Worm (Caenorhabditis elegans) whole organism, L1 larva: ENCODE measurements around the gene scd-1.

ENCODE experiments used
- C04F5.9 ChIP-seq: sonication (generic microtip); optimal IDR thresholded peaks from 2 replicates; lab custom pipeline; 2016; ENCODE audit warnings: missing genetic modification characterization, missing compliant biosample characterization
- C34B4.2 ChIP-seq: sonication (generic microtip); optimal IDR thresholded peaks from 2 replicates; lab custom pipeline; 2017; ENCODE audit warnings: mild to moderate bottlenecking, missing genetic modification characterization, missing compliant biosample characterization
- aha-1 ChIP-seq: fragments of 150-350 bp; optimal IDR thresholded peaks from 2 replicates; lab custom pipeline; 2014; ENCODE audit warnings: missing biosample characterization, missing genetic modification characterization
- alr-1 ChIP-seq: fragments of 200-800 bp; sonication (Bioruptor generic); optimal IDR thresholded peaks from 2 replicates; lab custom pipeline; 2018; ENCODE audit warnings: borderline replicate concordance, mild to moderate bottlenecking, missing genetic modification characterization, missing compliant biosample characterization
- ceh-63 ChIP-seq: fragments of 200-800 bp; sonication (Bioruptor generic); optimal IDR thresholded peaks from 2 replicates; lab custom pipeline; 2018; ENCODE audit warnings: mild to moderate bottlenecking, missing genetic modification characterization, missing compliant biosample characterization
- ceh-8 ChIP-seq: fragments of 200-800 bp; sonication (Bioruptor generic); optimal IDR thresholded peaks from 2 replicates; lab custom pipeline; 2018; ENCODE audit warnings: mild to moderate bottlenecking, missing genetic modification characterization, moderate library complexity, missing compliant biosample characterization
- ceh-82 ChIP-seq, 3 experiments: fragments of 150-350 bp in 1 of 3; sonication (generic microtip) in 2 of 3; optimal IDR thresholded peaks; 2 replicates each; lab custom pipeline; 2014 to 2017; ENCODE audit warnings: missing biosample characterization in 3 of 3, missing genetic modification characterization in 3 of 3
- ces-1 ChIP-seq: fragments of 150-350 bp; optimal IDR thresholded peaks from 2 replicates; lab custom pipeline; 2014; ENCODE audit warnings: missing biosample characterization, missing genetic modification reagents, missing genetic modification characterization
- dsc-1 ChIP-seq: sonication (generic microtip); optimal IDR thresholded peaks from 2 replicates; lab custom pipeline; 2016; ENCODE audit warnings: mild to moderate bottlenecking, missing genetic modification characterization, missing compliant biosample characterization
- efl-1 ChIP-seq, 4 experiments: fragments of 150-350 bp; optimal IDR thresholded peaks in 3 of 4; peaks in 1 of 4; 1 replicate in 1 of 4; 2 replicates in 3 of 4; lab custom pipeline; 2014; ENCODE audit warnings: missing biosample characterization in 2 of 4, missing genetic modification characterization in 2 of 4, missing genetic modification reagents in 2 of 4
- efl-3 ChIP-seq: fragments of 200-800 bp; sonication (Bioruptor generic); optimal IDR thresholded peaks from 2 replicates; lab custom pipeline; 2018; ENCODE audit warnings: mild to moderate bottlenecking, missing genetic modification characterization, missing compliant biosample characterization
- egl-27 ChIP-seq, 2 experiments: fragments of 150-350 bp in 1 of 2; sonication (generic microtip); optimal IDR thresholded peaks; 3 replicates each; lab custom pipeline; 2017 to 2018; ENCODE audit warnings: missing biosample characterization in 2 of 2, missing genetic modification characterization in 2 of 2, missing genetic modification reagents in 2 of 2
- elt-3 ChIP-seq, 6 experiments: fragments of 150-350 bp in 1 of 6; sonication (generic microtip); optimal IDR thresholded peaks; 2 replicates each; lab custom pipeline; 2017 to 2018; ENCODE audit warnings: missing biosample characterization in 6 of 6, missing genetic modification characterization in 6 of 6, inconsistent platforms in 1 of 6
- fkh-10 ChIP-seq: sonication (generic microtip); optimal IDR thresholded peaks from 2 replicates; lab custom pipeline; 2017; ENCODE audit warnings: missing biosample characterization, missing genetic modification reagents, missing genetic modification characterization
- fkh-4 ChIP-seq: sonication (generic microtip); optimal IDR thresholded peaks from 2 replicates; lab custom pipeline; 2016; ENCODE audit warnings: missing compliant biosample characterization, missing genetic modification characterization, borderline replicate concordance
- fkh-8 ChIP-seq: sonication (generic microtip); optimal IDR thresholded peaks from 2 replicates; lab custom pipeline; 2016; ENCODE audit warnings: mild to moderate bottlenecking, missing genetic modification characterization, missing compliant biosample characterization
- hlh-4 ChIP-seq: sonication (generic microtip); optimal IDR thresholded peaks from 2 replicates; lab custom pipeline; 2016; ENCODE audit warnings: mild to moderate bottlenecking, missing genetic modification characterization, missing compliant biosample characterization
- irx-1 ChIP-seq: sonication (generic microtip); optimal IDR thresholded peaks from 2 replicates; lab custom pipeline; 2016; ENCODE audit warnings: missing genetic modification characterization, missing compliant biosample characterization
- lin-13 ChIP-seq: fragments of 150-350 bp; optimal IDR thresholded peaks from 2 replicates; lab custom pipeline; 2014; ENCODE audit warnings: missing biosample characterization, missing genetic modification reagents, missing genetic modification characterization
- lin-14 ChIP-seq: fragments of 200-800 bp; sonication (Bioruptor generic); optimal IDR thresholded peaks from 2 replicates; lab custom pipeline; 2018; ENCODE audit warnings: mild to moderate bottlenecking, missing genetic modification characterization, moderate library complexity, missing compliant biosample characterization
- lin-15B ChIP-seq: fragments of 150-350 bp; sonication (generic microtip); optimal IDR thresholded peaks from 3 replicates; lab custom pipeline; 2014; ENCODE audit warnings: missing biosample characterization, missing genetic modification characterization
- lir-3 ChIP-seq: sonication (generic microtip); optimal IDR thresholded peaks from 2 replicates; lab custom pipeline; 2016; ENCODE audit warnings: mild to moderate bottlenecking, missing genetic modification characterization, moderate library complexity, missing compliant biosample characterization; ENCODE audit not compliant: poor library complexity
- lsy-2 ChIP-seq, 2 experiments: fragments of 150-350 bp; optimal IDR thresholded peaks; 2 replicates each; lab custom pipeline; 2014; ENCODE audit warnings: missing biosample characterization in 2 of 2, missing genetic modification characterization in 2 of 2
- mdl-1 ChIP-seq, 2 experiments: fragments of 150-350 bp; optimal IDR thresholded peaks; 2 replicates each; lab custom pipeline; 2014 to 2017; ENCODE audit warnings: missing biosample characterization in 2 of 2, missing genetic modification characterization in 2 of 2, inconsistent platforms in 1 of 2
- mep-1 ChIP-seq: fragments of 150-350 bp; optimal IDR thresholded peaks from 2 replicates; lab custom pipeline; 2014; ENCODE audit warnings: missing biosample characterization, missing genetic modification characterization
- nhr-20 ChIP-seq: sonication (generic microtip); optimal IDR thresholded peaks from 2 replicates; lab custom pipeline; 2016; ENCODE audit warnings: mild to moderate bottlenecking, missing genetic modification characterization, missing compliant biosample characterization
- nhr-237 ChIP-seq: fragments of 150-350 bp; optimal IDR thresholded peaks from 2 replicates; lab custom pipeline; 2014; ENCODE audit warnings: missing biosample characterization, missing genetic modification characterization
- nhr-28 ChIP-seq: fragments of 150-350 bp; optimal IDR thresholded peaks from 2 replicates; lab custom pipeline; 2014; ENCODE audit warnings: missing biosample characterization, missing genetic modification characterization
- nhr-47 ChIP-seq: sonication (generic microtip); optimal IDR thresholded peaks from 2 replicates; lab custom pipeline; 2016; ENCODE audit warnings: mild to moderate bottlenecking, missing genetic modification characterization, moderate library complexity, missing compliant biosample characterization
- nhr-71 ChIP-seq: sonication (generic microtip); optimal IDR thresholded peaks from 2 replicates; lab custom pipeline; 2016; ENCODE audit warnings: mild to moderate bottlenecking, missing genetic modification characterization, moderate library complexity, missing compliant biosample characterization
- nhr-76 ChIP-seq: sonication (generic microtip); optimal IDR thresholded peaks from 2 replicates; lab custom pipeline; 2017; ENCODE audit warnings: missing biosample characterization, missing genetic modification characterization
- nhr-84 ChIP-seq: sonication (generic microtip); optimal IDR thresholded peaks from 2 replicates; lab custom pipeline; 2017; ENCODE audit warnings: missing biosample characterization, missing genetic modification characterization
- nhr-85 ChIP-seq: sonication (generic microtip); peaks from one replicate; lab custom pipeline; 2016; ENCODE audit warnings: missing genetic modification characterization, inconsistent platforms, missing compliant biosample characterization
- pag-3 ChIP-seq: sonication (generic microtip); optimal IDR thresholded peaks from 2 replicates; lab custom pipeline; 2017; ENCODE audit warnings: missing genetic modification characterization, mild to moderate bottlenecking, missing compliant biosample characterization, antibody characterized with exemption, borderline replicate concordance; ENCODE audit not compliant: insufficient read depth
- pax-3 ChIP-seq: fragments of 200-800 bp; sonication (Bioruptor generic); optimal IDR thresholded peaks from 2 replicates; lab custom pipeline; 2018; ENCODE audit warnings: mild to moderate bottlenecking, missing genetic modification characterization, moderate library complexity, missing compliant biosample characterization
- snpc-4 ChIP-seq: fragments of 150-350 bp; optimal IDR thresholded peaks from 2 replicates; lab custom pipeline; 2014; ENCODE audit warnings: missing biosample characterization, missing genetic modification characterization
- sptf-1 ChIP-seq: fragments of 150-350 bp; optimal IDR thresholded peaks from 2 replicates; lab custom pipeline; 2014; ENCODE audit warnings: missing biosample characterization, missing genetic modification characterization
- sup-37 ChIP-seq: fragments of 200-800 bp; sonication (Bioruptor generic); optimal IDR thresholded peaks from 2 replicates; lab custom pipeline; 2018; ENCODE audit warnings: mild to moderate bottlenecking, missing genetic modification characterization, missing compliant biosample characterization
- unc-30 ChIP-seq: sonication (generic microtip); optimal IDR thresholded peaks from 2 replicates; lab custom pipeline; 2017; ENCODE audit warnings: missing biosample characterization, missing genetic modification characterization
- zag-1 ChIP-seq: fragments of 150-350 bp; optimal IDR thresholded peaks from 2 replicates; lab custom pipeline; 2014; ENCODE audit warnings: missing biosample characterization, missing genetic modification characterization
- ztf-11 ChIP-seq, 2 experiments: sonication (generic microtip); optimal IDR thresholded peaks; 2 replicates each; lab custom pipeline; 2016 to 2017; ENCODE audit warnings: missing genetic modification characterization in 2 of 2, missing biosample characterization in 1 of 2, missing compliant biosample characterization in 1 of 2

scd-1 gene

DNA sequence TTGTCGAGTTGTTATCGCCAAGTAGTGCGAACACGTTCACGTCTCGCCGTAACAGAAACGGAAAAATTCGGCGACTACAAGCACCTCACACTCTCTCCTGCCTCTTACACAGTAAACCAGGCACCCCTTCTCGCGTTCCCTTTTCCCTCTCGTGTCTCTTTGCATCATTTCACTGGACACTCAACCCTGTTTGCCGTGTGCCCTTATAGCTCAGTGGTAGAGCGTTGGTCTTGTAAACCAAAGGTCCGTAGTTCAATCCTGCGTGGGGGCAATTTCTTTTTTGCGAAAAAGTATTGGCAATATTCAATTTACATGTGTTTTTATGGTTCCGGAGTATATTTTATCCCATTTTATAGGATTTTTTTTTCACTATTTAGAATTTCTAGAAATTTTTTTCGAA, 38.0 kb upstream of the scd-1 start (continued):
- TF ChIP-seq pag-3 (tag; lab: Kevin White, UChicago) = no peak
- peak; percentile 61 for TF ChIP-seq irx-1 (tag; lab: Kevin White, UChicago)
- TF ChIP-seq nhr-20 (tag; lab: Kevin White, UChicago) = peak; percentile 79
- TF ChIP-seq, all 84 proteins: peak for 43

DNA sequence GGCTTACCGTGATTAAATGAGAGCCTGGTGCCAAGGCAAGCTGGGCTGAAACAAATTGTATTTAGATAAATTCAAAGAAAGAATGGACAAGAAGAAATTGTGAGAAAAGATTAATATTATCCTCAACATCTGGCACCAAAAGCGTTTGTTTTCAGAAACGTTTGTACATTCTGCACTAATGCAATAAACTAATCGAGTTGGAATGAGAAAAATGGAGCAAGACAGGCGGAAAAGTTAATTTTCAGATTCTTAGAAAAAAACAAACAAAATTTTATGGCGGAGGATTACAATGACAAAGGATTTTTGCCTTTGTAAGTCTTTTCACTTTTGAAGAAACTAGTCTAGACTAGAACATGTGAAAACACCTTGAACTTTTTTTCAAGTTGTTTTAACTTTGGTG, 26.0 kb upstream of the scd-1 start, which contains the start of gene npr-4:
Gene npr-4 (minus strand): TSS at position 52 of the 400 bp plus-strand sequence.
- TF ChIP-seq aha-1 (tag; lab: Kevin White, UChicago) (no peak), mep-1 (tag; lab: Kevin White, UChicago) (no peak), ceh-8 (GFP tag; lab: Kevin White, UChicago) (peak; percentile 65), C04F5.9 (tag; lab: Kevin White, UChicago) (no peak), efl-3 (GFP tag; lab: Kevin White, UChicago) (no peak), sup-37 (GFP tag; lab: Kevin White, UChicago) (no peak), alr-1 (tag; lab: Kevin White, UChicago) (no peak), pax-3 (tag; lab: Kevin White, UChicago) (no peak), fkh-8 (tag; lab: Kevin White, UChicago) (peak; percentile 20), ces-1 (GFP tag; lab: Kevin White, UChicago) (no peak), nhr-47 (tag; lab: Kevin White, UChicago) (peak; percentile 36), nhr-237 (no peak), lin-14 (GFP tag; lab: Kevin White, UChicago) (peak; percentile 25), zag-1 (tag; lab: Kevin White, UChicago) (no peak), nhr-85 (no peak), nhr-76 (no peak), ceh-82 (tag; optimal IDR thresholded peaks at IDR 0.05; lab: Kevin White, UChicago) (no peak), ztf-11 (tag; optimal IDR thresholded peaks at IDR 0.05; lab: Kevin White, UChicago) (no peak), mdl-1 (tag; optimal IDR thresholded peaks at IDR 0.05; lab: Kevin White, UChicago) (no peak), sptf-1 (tag; lab: Kevin White, UChicago) (no peak), nhr-71 (peak; percentile 25), efl-1 (optimal IDR thresholded peaks at IDR 0.05; lab: Kevin White, UChicago) (no peak), efl-1 (GFP tag; optimal IDR thresholded peaks at IDR 0.05 in 1 of 2; lab: Kevin White, UChicago) (peak in 1 of 2 experiments; percentile 54), nhr-20 (tag; lab: Kevin White, UChicago) (no peak)
- TF ChIP-seq, all 84 proteins: peak for 6

DNA sequence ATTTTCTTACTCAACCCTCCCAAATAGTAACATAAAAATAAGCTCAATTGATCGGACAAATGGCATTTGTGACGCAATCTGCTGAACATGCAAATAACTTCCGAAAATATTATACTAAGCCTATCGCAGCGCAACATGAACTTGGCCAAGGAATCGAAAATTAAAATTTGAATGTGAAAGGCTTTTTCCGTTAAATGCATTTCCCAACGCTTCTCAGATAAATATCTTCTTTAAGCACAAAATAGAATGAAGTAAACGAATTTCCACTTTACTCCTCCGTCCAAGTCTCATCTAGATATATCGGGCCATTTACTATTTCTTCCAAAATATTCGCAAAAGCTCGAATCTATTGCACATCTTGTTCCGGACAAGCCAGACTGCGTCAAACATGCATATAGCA, 23.5 kb upstream of the scd-1 start:
- peak; percentile 30 for TF ChIP-seq lin-14 (GFP tag; lab: Kevin White, UChicago)
- no peak for TF ChIP-seq fkh-4 (tag; lab: Kevin White, UChicago)
- TF ChIP-seq lir-3 (tag; lab: Kevin White, UChicago) = no peak
- no peak for TF ChIP-seq ceh-63 (GFP tag; lab: Kevin White, UChicago)
- TF ChIP-seq fkh-10 (GFP tag; lab: Kevin White, UChicago) = peak; percentile 82

DNA sequence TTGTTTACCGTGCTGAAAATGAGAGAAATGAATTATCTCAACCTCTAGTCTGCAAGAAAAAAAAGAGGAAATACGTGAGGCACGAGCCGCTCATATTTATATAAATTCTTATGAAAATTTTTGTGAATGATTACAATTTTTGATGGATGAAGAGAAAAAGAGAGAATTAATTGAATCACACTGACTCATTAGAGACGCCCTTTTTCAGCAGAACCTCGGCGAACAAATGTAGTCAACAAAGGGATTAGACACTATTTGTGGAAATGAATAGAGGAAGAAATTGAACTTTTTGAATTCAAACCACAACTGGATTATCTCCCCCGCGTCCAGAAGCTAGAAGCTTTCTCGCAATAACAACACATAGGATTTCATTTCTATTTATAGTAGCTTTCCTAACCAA, 21.2 kb upstream of the scd-1 start:
- TF ChIP-seq snpc-4 (tag; lab: Kevin White, UChicago) (no peak), efl-3 (GFP tag; lab: Kevin White, UChicago) (no peak), hlh-4 (tag; lab: Kevin White, UChicago) (no peak), nhr-84 (tag; lab: Kevin White, UChicago) (no peak), lin-13 (no peak), elt-3 (tag; optimal IDR thresholded peaks at IDR 0.05; lab: Kevin White, UChicago) (no peak), C34B4.2 (tag; lab: Kevin White, UChicago) (no peak), lin-15B (tag; lab: Kevin White, UChicago) (no peak), dsc-1 (peak; percentile 86), lin-14 (GFP tag; lab: Kevin White, UChicago) (peak; percentile 34), unc-30 (no peak), lsy-2 (tag; optimal IDR thresholded peaks at IDR 0.05; lab: Kevin White, UChicago) (no peak), nhr-28 (tag; lab: Kevin White, UChicago) (no peak), pag-3 (tag; lab: Kevin White, UChicago) (no peak), egl-27 (tag; optimal IDR thresholded peaks at IDR 0.05; lab: Kevin White, UChicago) (no peak), fkh-8 (tag; lab: Kevin White, UChicago) (peak; percentile 58), mep-1 (tag; lab: Kevin White, UChicago) (no peak)
